Fruit fly (Drosophila melanogaster) whole organism, embryonic: ENCODE data around the gene CG4009.

Experiments
- Adf1 ChIP-seq: fragments of 200-800 bp; sonication (Bioruptor generic); IDR thresholded peaks from 2 replicates; pipeline ENCODE4 v1.3.6; 2022; ENCODE audit warnings: missing biosample characterization, missing genetic modification characterization
- CG10321 ChIP-seq: fragments of 200-800 bp; sonication (Bioruptor generic); IDR thresholded peaks from 2 replicates; pipeline ENCODE4 v1.3.6; 2022; ENCODE audit warnings: missing biosample characterization, missing genetic modification characterization
- CG10366 ChIP-seq: fragments of 200-800 bp; sonication (Bioruptor generic); IDR thresholded peaks from 2 replicates; pipeline ENCODE4 v1.3.6; 2022; ENCODE audit warnings: missing biosample characterization, missing genetic modification characterization
- CG13424 ChIP-seq: fragments of 200-800 bp; sonication (Bioruptor generic); optimal IDR thresholded peaks from 2 replicates; lab custom pipeline; 2019; ENCODE audit warnings: missing biosample characterization, mild to moderate bottlenecking, missing genetic modification characterization, moderate library complexity
- CG13775 ChIP-seq: fragments of 200-800 bp; sonication (Bioruptor generic); optimal IDR thresholded peaks from 3 replicates; lab custom pipeline; 2017; ENCODE audit warnings: missing biosample characterization, mild to moderate bottlenecking, missing genetic modification characterization
- CG15073 ChIP-seq: fragments of 200-800 bp; sonication (Bioruptor generic); optimal IDR thresholded peaks from 2 replicates; lab custom pipeline; 2016; ENCODE audit warnings: missing biosample characterization, missing genetic modification characterization
- CG15479 ChIP-seq: fragments of 200-800 bp; sonication (Bioruptor generic); optimal IDR thresholded peaks from 3 replicates; lab custom pipeline; 2019; ENCODE audit warnings: missing biosample characterization, mild to moderate bottlenecking, missing genetic modification characterization, moderate library complexity
- CG18011 ChIP-seq: fragments of 200-800 bp; sonication (Bioruptor generic); optimal IDR thresholded peaks from 2 replicates; lab custom pipeline; 2017; ENCODE audit warnings: missing biosample characterization, missing genetic modification characterization, mild to moderate bottlenecking, moderate library complexity, missing genotype
- CG18599 ChIP-seq: fragments of 200-800 bp; sonication (Bioruptor generic); optimal IDR thresholded peaks from 3 replicates; lab custom pipeline; 2017; ENCODE audit warnings: missing biosample characterization, missing genetic modification characterization, mild to moderate bottlenecking, moderate library complexity, missing genetic modification reagents
- CG2712 ChIP-seq: fragments of 200-800 bp; optimal IDR thresholded peaks from 3 replicates; lab custom pipeline; 2019; ENCODE audit warnings: missing biosample characterization, mild to moderate bottlenecking, missing genetic modification characterization, moderate library complexity
- CG30431 ChIP-seq: fragments of 200-800 bp; sonication (Bioruptor generic); optimal IDR thresholded peaks from 2 replicates; lab custom pipeline; 2017; ENCODE audit warnings: missing biosample characterization, missing genetic modification characterization
- CG33213 ChIP-seq: fragments of 200-800 bp; sonication (Bioruptor generic); optimal IDR thresholded peaks from 3 replicates; lab custom pipeline; 2016; ENCODE audit warnings: missing biosample characterization, missing genetic modification characterization
- CG33557 ChIP-seq: fragments of 200-800 bp; sonication (Bioruptor generic); optimal IDR thresholded peaks from 2 replicates; lab custom pipeline; 2019; ENCODE audit warnings: missing biosample characterization, mild to moderate bottlenecking, missing genetic modification characterization, moderate library complexity
- CG7745 ChIP-seq: fragments of 200-800 bp; sonication (Bioruptor generic); optimal IDR thresholded peaks from 2 replicates; lab custom pipeline; 2018; ENCODE audit warnings: missing biosample characterization, mild to moderate bottlenecking, missing genetic modification characterization, moderate library complexity
- CG7839 ChIP-seq: fragments of 200-800 bp; sonication (Bioruptor generic); optimal IDR thresholded peaks from 3 replicates; lab custom pipeline; 2018; ENCODE audit warnings: missing biosample characterization, mild to moderate bottlenecking, missing genetic modification characterization, moderate library complexity
- CG8281 ChIP-seq: fragments of 200-800 bp; sonication (Bioruptor generic); optimal IDR thresholded peaks from 2 replicates; lab custom pipeline; 2018; ENCODE audit warnings: missing biosample characterization, mild to moderate bottlenecking, missing genetic modification characterization, moderate library complexity
- CG9609 ChIP-seq: fragments of 200-800 bp; sonication (Bioruptor generic); optimal IDR thresholded peaks from 3 replicates; lab custom pipeline; 2016; ENCODE audit warnings: missing biosample characterization, missing genetic modification characterization
- CoRest ChIP-seq: fragments of 200-800 bp; sonication (Bioruptor generic); optimal IDR thresholded peaks from 3 replicates; lab custom pipeline; 2018; ENCODE audit warnings: missing biosample characterization, mild to moderate bottlenecking, missing genetic modification characterization, moderate library complexity
- Dref ChIP-seq: fragments of 200-800 bp; sonication (Bioruptor generic); IDR thresholded peaks from 2 replicates; pipeline ENCODE4 v1.3.6; 2022; ENCODE audit warnings: missing biosample characterization, missing genetic modification characterization
- E2f2 ChIP-seq: fragments of 200-800 bp; sonication (Bioruptor generic); IDR thresholded peaks from 2 replicates; pipeline ENCODE4 v1.3.6; 2022; ENCODE audit warnings: missing biosample characterization, missing genetic modification characterization
- ERR ChIP-seq: fragments of 200-800 bp; sonication (Bioruptor generic); optimal IDR thresholded peaks from 2 replicates; lab custom pipeline; 2016; ENCODE audit warnings: missing biosample characterization, missing genetic modification characterization
- Ets97D ChIP-seq: fragments of 200-800 bp; sonication (Bioruptor generic); optimal IDR thresholded peaks from 3 replicates; lab custom pipeline; 2016; ENCODE audit warnings: missing biosample characterization, missing genetic modification characterization
- Fer3 ChIP-seq: fragments of 200-800 bp; sonication (Bioruptor generic); optimal IDR thresholded peaks from 2 replicates; lab custom pipeline; 2018; ENCODE audit warnings: missing biosample characterization, mild to moderate bottlenecking, missing genetic modification characterization, moderate library complexity
- Hr78 ChIP-seq, 2 experiments: fragments of 200-800 bp in 1 of 2; fragments of >200 bp in 1 of 2; sonication (Bioruptor generic) in 1 of 2; optimal IDR thresholded peaks; 2 replicates each; lab custom pipeline; 2017 to 2019; ENCODE audit warnings: missing biosample characterization in 2 of 2, missing genetic modification characterization in 2 of 2, mild to moderate bottlenecking in 1 of 2, moderate library complexity in 1 of 2
- Max ChIP-seq: fragments of 200-800 bp; sonication (Bioruptor generic); optimal IDR thresholded peaks from 2 replicates; lab custom pipeline; 2016; ENCODE audit warnings: missing biosample characterization, mild to moderate bottlenecking, missing genetic modification characterization
- Myb ChIP-seq: fragments of 200-800 bp; sonication (Bioruptor generic); optimal IDR thresholded peaks from 2 replicates; lab custom pipeline; 2016; ENCODE audit warnings: missing biosample characterization, missing genetic modification characterization
- NK7.1 ChIP-seq: fragments of 200-800 bp; sonication (Bioruptor generic); optimal IDR thresholded peaks from 3 replicates; lab custom pipeline; 2016; ENCODE audit warnings: missing biosample characterization, missing genetic modification characterization
- Ptx1 ChIP-seq: fragments of 200-800 bp; sonication (Bioruptor generic); IDR thresholded peaks from 2 replicates; pipeline ENCODE4 v1.3.6; 2022; ENCODE audit warnings: missing biosample characterization, missing genetic modification characterization
- Stat92E ChIP-seq, 3 experiments: fragments of >200 bp in 2 of 3; fragments of 200-800 bp in 1 of 3; sonication (Bioruptor generic) in 1 of 3; optimal IDR thresholded peaks; 2 replicates each; lab custom pipeline; 2017 to 2019; ENCODE audit warnings: missing biosample characterization in 3 of 3, missing genetic modification characterization in 3 of 3, mild to moderate bottlenecking in 1 of 3, moderate library complexity in 1 of 3
- Vsx1 ChIP-seq: fragments of 200-800 bp; sonication (Bioruptor generic); optimal IDR thresholded peaks from 2 replicates; lab custom pipeline; 2017; ENCODE audit warnings: missing biosample characterization, mild to moderate bottlenecking, missing genetic modification characterization, missing genetic modification reagents
- ac ChIP-seq: fragments of 200-800 bp; sonication (Bioruptor generic); optimal IDR thresholded peaks from 3 replicates; lab custom pipeline; 2017; ENCODE audit warnings: missing biosample characterization, mild to moderate bottlenecking, missing genetic modification characterization
- aop ChIP-seq: fragments of 200-800 bp; sonication (Bioruptor generic); IDR thresholded peaks from 2 replicates; pipeline ENCODE4 v1.3.6; 2022; ENCODE audit warnings: missing biosample characterization, missing genetic modification characterization
- ash1 ChIP-seq: fragments of 200-800 bp; sonication (Bioruptor generic); optimal IDR thresholded peaks from 2 replicates; lab custom pipeline; 2018; ENCODE audit warnings: missing biosample characterization, mild to moderate bottlenecking, missing genetic modification characterization
- caup ChIP-seq: fragments of 200-800 bp; sonication (Bioruptor generic); optimal IDR thresholded peaks from 3 replicates; lab custom pipeline; 2017; ENCODE audit warnings: missing biosample characterization, mild to moderate bottlenecking, missing genetic modification characterization, moderate library complexity; ENCODE audit not compliant: severe bottlenecking
- chn ChIP-seq: fragments of 200-800 bp; sonication (Bioruptor generic); optimal IDR thresholded peaks from 2 replicates; lab custom pipeline; 2016; ENCODE audit warnings: missing biosample characterization, missing genetic modification characterization
- ci ChIP-seq: fragments of 200-800 bp; sonication (Bioruptor generic); IDR thresholded peaks from 3 replicates; pipeline ENCODE4 v1.3.6; 2022; ENCODE audit warnings: missing biosample characterization, missing genetic modification characterization
- cwo ChIP-seq: fragments of 200-800 bp; sonication (Bioruptor generic); optimal IDR thresholded peaks from 3 replicates; lab custom pipeline; 2017; ENCODE audit warnings: missing biosample characterization, missing genetic modification characterization, mild to moderate bottlenecking, moderate library complexity, missing genetic modification reagents
- dati ChIP-seq: fragments of 200-800 bp; sonication (Bioruptor generic); IDR thresholded peaks from 2 replicates; pipeline ENCODE4 v1.3.6; 2022; ENCODE audit warnings: missing biosample characterization, missing genetic modification characterization
- en ChIP-seq: fragments of 200-800 bp; sonication (Bioruptor generic); optimal IDR thresholded peaks from 2 replicates; lab custom pipeline; 2016; ENCODE audit warnings: missing biosample characterization, missing genetic modification characterization
- fd3F ChIP-seq: fragments of 200-800 bp; sonication (Bioruptor generic); optimal IDR thresholded peaks from 2 replicates; lab custom pipeline; 2018; ENCODE audit warnings: missing biosample characterization, mild to moderate bottlenecking, missing genetic modification characterization, moderate library complexity
- hb ChIP-seq: fragments of 200-800 bp; sonication (Bioruptor generic); IDR thresholded peaks from 3 replicates; pipeline ENCODE4 v1.3.6; 2022; ENCODE audit warnings: missing biosample characterization, missing genetic modification characterization; ENCODE audit not compliant: partially characterized antibody
- nmo ChIP-seq: fragments of 200-800 bp; sonication (Bioruptor generic); optimal IDR thresholded peaks from 2 replicates; lab custom pipeline; 2018; ENCODE audit warnings: missing biosample characterization, mild to moderate bottlenecking, missing genetic modification characterization, moderate library complexity
- prd ChIP-seq, 3 experiments: fragments of >200 bp in 2 of 3; fragments of 200-800 bp in 1 of 3; sonication (Bioruptor generic) in 1 of 3; optimal IDR thresholded peaks in 2 of 3; IDR thresholded peaks in 1 of 3; 2 replicates in 2 of 3; 3 replicates in 1 of 3; pipeline versions ENCODE4 v1.3.6 to Lab custom; 2017 to 2022; ENCODE audit warnings: missing biosample characterization in 1 of 3, missing genetic modification characterization in 1 of 3
- salm ChIP-seq: fragments of 200-800 bp; sonication (Bioruptor generic); optimal IDR thresholded peaks from 2 replicates; lab custom pipeline; 2018; ENCODE audit warnings: missing biosample characterization, mild to moderate bottlenecking, missing genetic modification characterization
- seq ChIP-seq: fragments of 200-800 bp; sonication (Bioruptor generic); IDR thresholded peaks from 2 replicates; pipeline ENCODE4 v1.3.6; 2022; ENCODE audit warnings: missing biosample characterization, missing genetic modification characterization
- sim ChIP-seq: fragments of 200-800 bp; sonication (Bioruptor generic); IDR thresholded peaks from 2 replicates; pipeline ENCODE4 v1.3.6; 2022; ENCODE audit warnings: missing biosample characterization, missing genetic modification characterization
- sr ChIP-seq: fragments of 200-800 bp; sonication (Bioruptor generic); IDR thresholded peaks from 3 replicates; pipeline ENCODE4 v1.3.6; 2022; ENCODE audit warnings: missing biosample characterization, missing genetic modification characterization
- usp ChIP-seq: fragments of >200 bp; optimal IDR thresholded peaks from 2 replicates; lab custom pipeline; 2017; ENCODE audit warnings: missing biosample characterization, missing genetic modification characterization
- wor ChIP-seq: fragments of 200-800 bp; sonication (Bioruptor generic); IDR thresholded peaks from 2 replicates; pipeline ENCODE4 v1.3.6; 2022; ENCODE audit warnings: missing biosample characterization, missing genetic modification characterization
- zfh2 ChIP-seq: fragments of 200-800 bp; sonication (Bioruptor generic); optimal IDR thresholded peaks from 2 replicates; lab custom pipeline; 2016; ENCODE audit warnings: missing biosample characterization, missing genetic modification characterization

Gene CG4009

dm6 chr3R:17081359-17081935 is 45.6 kb upstream of the CG4009 start (continued):
- TF ChIP-seq prd (optimal IDR thresholded peaks at IDR 0.05; lab: Kevin White, UChicago) (no peak), prd (GFP tag; IDR thresholded peaks at IDR 0.05; lab: Robert Waterston, UW) (no peak), Ets97D (GFP tag; lab: Kevin White, UChicago) (no peak), sim (GFP tag; lab: Robert Waterston, UW) (no peak), CG15073 (no peak), cwo (GFP tag; lab: Kevin White, UChicago) (no peak), ac (no peak), CG30431 (GFP tag; lab: Kevin White, UChicago) (no peak), Myb (no peak), zfh2 (no peak), CG8281 (no peak), CG10366 (GFP tag; lab: Robert Waterston, UW) (no peak), sr (GFP tag; lab: Robert Waterston, UW) (no peak), CG18599 (GFP tag; lab: Kevin White, UChicago) (no peak), CoRest (tag; lab: Kevin White, UChicago) (peak; percentile 30), hb (GFP tag; lab: Robert Waterston, UW) (no peak), Max (GFP tag; lab: Kevin White, UChicago) (no peak), caup (GFP tag; lab: Kevin White, UChicago) (no peak), Dref (GFP tag; lab: Robert Waterston, UW) (no peak), ash1 (GFP tag; lab: Kevin White, UChicago) (no peak), seq (GFP tag; lab: Robert Waterston, UW) (no peak), CG10321 (GFP tag; lab: Robert Waterston, UW) (no peak), ci (GFP tag; lab: Robert Waterston, UW) (no peak), CG9609 (GFP tag; lab: Kevin White, UChicago) (no peak), CG7745 (tag; lab: Kevin White, UChicago) (no peak), en (GFP tag; lab: Kevin White, UChicago) (no peak), Vsx1 (GFP tag; lab: Kevin White, UChicago) (no peak), chn (GFP tag; lab: Kevin White, UChicago) (no peak), NK7.1 (no peak), dati (GFP tag; lab: Robert Waterston, UW) (no peak), aop (GFP tag; lab: Robert Waterston, UW) (no peak), ERR (GFP tag; lab: Kevin White, UChicago) (no peak), CG33213 (GFP tag; lab: Kevin White, UChicago) (no peak), CG33557 (no peak), CG18011 (no peak), CG13775 (GFP tag; lab: Kevin White, UChicago) (no peak), Fer3 (tag; lab: Kevin White, UChicago) (no peak), Ptx1 (GFP tag; lab: Robert Waterston, UW) (no peak; the same call in 1 of the 2 replicates), salm (peak; percentile 1), E2f2 (GFP tag; lab: Robert Waterston, UW) (no peak), wor (GFP tag; lab: Robert Waterston, UW) (no peak), nmo (peak; percentile 53), CG2712 (tag; lab: Kevin White, UChicago) (peak; percentile 57), CG13424 (tag; lab: Kevin White, UChicago) (peak; percentile 42), Hr78 (GFP tag; optimal IDR thresholded peaks at IDR 0.05; lab: Kevin White, UChicago) (no peak), CG15479 (GFP tag; lab: Kevin White, UChicago) (peak; percentile 79), fd3F (GFP tag; lab: Kevin White, UChicago) (no peak), CG7839 (peak; percentile 28), Adf1 (GFP tag; lab: Robert Waterston, UW) (no peak), usp (no peak), Stat92E (GFP tag; optimal IDR thresholded peaks at IDR 0.05; lab: Kevin White, UChicago) (no peak)
